Worm (Caenorhabditis elegans): ENCODE measurements around the gene K09F6.9.
A peak's percentile ranks its signal among the peaks of the same experiment; 100 is the strongest.

K09F6.9 gene

ce11 chrII:2322857-2323518 is 40.5 kb upstream of the K09F6.9 start, which contains the start of the genes ZK1240.6 and ZK1240.2 (continued):
- TF ChIP-seq dve-1 (tag; optimal IDR thresholded peaks at IDR 0.05; ENCODE audit: insufficient read depth) (peak; percentile 51), hlh-30 (tag; optimal IDR thresholded peaks at IDR 0.05; ENCODE audit: insufficient read depth) (peak; percentile 29), nhr-28 (tag; optimal IDR thresholded peaks at IDR 0.05) (peak; percentile 69), fkh-10 (GFP tag; optimal IDR thresholded peaks at IDR 0.05) (no peak)

ce11 chrII:2320097-2320496 is 37.6 kb upstream of the K09F6.9 start, which contains the start of gene ZK1240.3:
Gene ZK1240.3, plus strand, starts transcription at chrII:2320334.
- no peak for TF ChIP-seq unc-130 (GFP tag; optimal IDR thresholded peaks at IDR 0.05)
- peak; percentile 80 for TF ChIP-seq aha-1 (tag)
- no peak for TF ChIP-seq daf-16 (GFP tag; optimal IDR thresholded peaks at IDR 0.05)
- peak; percentile 62 for TF ChIP-seq daf-16 (tag; optimal IDR thresholded peaks at IDR 0.05)
- TF ChIP-seq R02D3.7 (tag; optimal IDR thresholded peaks at IDR 0.05), result no peak
- peak; percentile 69 for TF ChIP-seq dmd-6 (GFP tag; IDR thresholded peaks at IDR 0.05)
- TF ChIP-seq lin-39 (tag; optimal IDR thresholded peaks at IDR 0.05), result no peak
- TF ChIP-seq unc-62 (GFP tag; optimal IDR thresholded peaks at IDR 0.05 in 1 of 2), result peak in 1 of 2 experiments; percentile 37
- TF ChIP-seq unc-62 (tag; optimal IDR thresholded peaks at IDR 0.05), result no peak
- TF ChIP-seq lin-15B (tag; optimal IDR thresholded peaks at IDR 0.05), result no peak
- TF ChIP-seq T20F7.1 (GFP tag; optimal IDR thresholded peaks at IDR 0.05), result peak; percentile 32
- 0 out of 2 replicates have a peak, but pooled peaks have one; percentile 48 for TF ChIP-seq php-3 (GFP tag; IDR thresholded peaks at IDR 0.05)
- TF ChIP-seq nhr-28 (tag; optimal IDR thresholded peaks at IDR 0.05), result peak; percentile 78
- peak; percentile 55; the same call in 1 of the 2 replicates for TF ChIP-seq nhr-41 (GFP tag; IDR thresholded peaks at IDR 0.05)
- peak; percentile 23 for TF ChIP-seq dve-1 (tag; optimal IDR thresholded peaks at IDR 0.05; ENCODE audit: insufficient read depth)
- TF ChIP-seq pqm-1 (tag; optimal IDR thresholded peaks at IDR 0.05), result peak; percentile 91
- peak; percentile 58 for TF ChIP-seq hlh-11 (tag; optimal IDR thresholded peaks at IDR 0.05)

ce11 chrII:2317883-2318357 is 35.4 kb upstream of the K09F6.9 start, which contains the start of the genes ZK1240.5 and ZK1240.9:
Gene ZK1240.5, minus strand, starts transcription at chrII:2317933.
Gene ZK1240.9, plus strand, starts transcription at chrII:2318189.
- TF ChIP-seq nhr-42 (GFP tag; IDR thresholded peaks at IDR 0.05), result no peak
- peak in 1 of 2 experiments; percentile 72 for TF ChIP-seq unc-62 (GFP tag; optimal IDR thresholded peaks at IDR 0.05 in 1 of 2)
- no peak for TF ChIP-seq unc-62 (tag; optimal IDR thresholded peaks at IDR 0.05)
- peak; percentile 76 for TF ChIP-seq pqm-1 (tag; optimal IDR thresholded peaks at IDR 0.05)
- TF ChIP-seq php-3 (GFP tag; IDR thresholded peaks at IDR 0.05), result peak; percentile 9; the same call in 1 of the 2 replicates
- peak; percentile 22 for TF ChIP-seq aha-1 (tag)
- TF ChIP-seq ceh-82 (tag; optimal IDR thresholded peaks at IDR 0.05), result no peak
- TF ChIP-seq nhr-11 (tag; optimal IDR thresholded peaks at IDR 0.05), result no peak
- TF ChIP-seq lsy-2 (tag; optimal IDR thresholded peaks at IDR 0.05), result no peak
- no peak for TF ChIP-seq dve-1 (tag; optimal IDR thresholded peaks at IDR 0.05; ENCODE audit: insufficient read depth)
- TF ChIP-seq dmd-6 (GFP tag; IDR thresholded peaks at IDR 0.05), result 0 out of 2 replicates have a peak, but pooled peaks have one; percentile 14
- TF ChIP-seq nhr-28 (tag; optimal IDR thresholded peaks at IDR 0.05), result peak; percentile 26
- no peak for TF ChIP-seq ceh-44 (GFP tag; IDR thresholded peaks at IDR 0.05)
- no peak for TF ChIP-seq mxl-2 (GFP tag; conservative IDR thresholded peaks at IDR 0.05)
- no peak for TF ChIP-seq F10B5.3 (tag; optimal IDR thresholded peaks at IDR 0.05)
- TF ChIP-seq zip-11 (GFP tag; IDR thresholded peaks at IDR 0.05), result no peak
- TF ChIP-seq lin-1 (GFP tag; IDR thresholded peaks at IDR 0.05), result no peak

ce11 chrII:2312747-2313146 is 30.2 kb upstream of the K09F6.9 start, which contains the start of the genes trim-21 and B0281.1:
Gene trim-21, minus strand, starts transcription at chrII:2312847.
Gene B0281.1, plus strand, starts transcription at chrII:2313067.
- TF ChIP-seq F37D6.2 (tag; optimal IDR thresholded peaks at IDR 0.05) (no peak), spr-1 (tag; optimal IDR thresholded peaks at IDR 0.05) (no peak), mep-1 (tag; optimal IDR thresholded peaks at IDR 0.05) (no peak), ceh-28 (tag; optimal IDR thresholded peaks at IDR 0.05) (no peak), hmg-1.1 (GFP tag; IDR thresholded peaks at IDR 0.05) (no peak), lin-38 (GFP tag; IDR thresholded peaks at IDR 0.05) (no peak), rbr-2 (tag; optimal IDR thresholded peaks at IDR 0.05) (no peak), gei-8 (GFP tag; optimal IDR thresholded peaks at IDR 0.05) (no peak), F44E2.7 (GFP tag; IDR thresholded peaks at IDR 0.05) (no peak), aha-1 (tag) (no peak)

Data from whole organism, L4 larva.